Fruit fly (Drosophila melanogaster): ENCODE measurements around the gene CG34112.

CG34112 gene

DNA sequence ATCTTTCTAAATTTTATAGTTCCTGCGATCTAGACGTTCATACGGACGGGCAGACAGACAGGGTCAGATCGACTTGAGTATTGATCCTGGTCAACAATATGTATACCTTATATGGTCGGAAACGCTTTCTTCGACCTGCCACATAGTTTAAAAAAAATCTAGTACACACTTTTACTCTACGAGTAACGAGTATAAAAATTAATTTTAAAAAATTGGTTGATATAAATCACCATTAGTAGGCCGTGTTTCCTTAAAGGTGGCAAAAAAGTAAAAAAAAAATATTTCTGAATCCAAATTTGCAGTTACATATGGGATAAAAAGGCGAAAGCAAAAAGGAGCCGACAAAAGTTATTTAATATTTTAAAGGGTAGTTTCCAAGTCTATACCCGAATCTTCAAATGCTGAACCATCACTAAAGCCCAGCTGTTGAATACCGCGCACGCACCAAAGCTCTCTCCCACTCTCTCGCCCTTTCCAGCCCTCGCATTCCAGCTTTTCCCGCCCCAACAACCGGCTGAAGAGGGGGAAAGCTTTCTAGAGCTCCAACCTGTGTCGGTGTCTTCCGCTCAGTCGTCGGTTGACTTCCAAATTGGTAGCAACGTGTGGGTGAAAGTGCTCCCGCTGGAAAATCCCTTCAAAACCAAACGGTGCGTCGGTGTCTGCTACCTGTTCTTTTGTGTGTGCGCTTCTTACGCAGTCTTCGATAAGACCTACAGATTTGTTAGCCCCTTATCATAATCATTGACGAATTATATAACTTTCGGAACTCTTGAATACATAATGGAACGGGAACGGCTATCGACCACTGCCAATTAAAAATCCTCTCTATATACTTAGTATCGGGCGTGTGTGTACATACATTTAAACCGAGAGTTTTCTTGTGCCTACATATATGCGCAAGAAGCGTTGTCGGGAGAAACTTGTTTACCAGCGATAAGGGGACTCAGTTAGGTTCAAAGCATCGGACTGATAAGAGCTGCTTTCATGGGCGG, 15.4 kb downstream of the CG34112 start, which contains the start of gene Sfxn1-3 (continued):
- no peak for TF ChIP-seq lov (optimal IDR thresholded peaks at IDR 0.05)
- TF ChIP-seq lov (GFP tag; IDR thresholded peaks at IDR 0.05) = 0 out of 3 replicates have a peak, but pooled peaks have one; percentile 45
- TF ChIP-seq CG30431 (GFP tag; optimal IDR thresholded peaks at IDR 0.05) = no peak
- TF ChIP-seq Six4 (GFP tag; optimal IDR thresholded peaks at IDR 0.05) = no peak
- TF ChIP-seq Ssrp (tag; optimal IDR thresholded peaks at IDR 0.05) = peak; percentile 9
- TF ChIP-seq HmgZ (tag; optimal IDR thresholded peaks at IDR 0.05) = peak; percentile 71
- TF ChIP-seq CG12236 (GFP tag; optimal IDR thresholded peaks at IDR 0.05) = no peak
- TF ChIP-seq Dp (GFP tag; optimal IDR thresholded peaks at IDR 0.05) = peak; percentile 12
- TF ChIP-seq corto (GFP tag; optimal IDR thresholded peaks at IDR 0.05) = no peak
- peak; percentile 98 for TF ChIP-seq CG34376 (GFP tag; optimal IDR thresholded peaks at IDR 0.05)
- peak; percentile 61; the same call in 1 of the 3 replicates for TF ChIP-seq CG11456 (GFP tag; IDR thresholded peaks at IDR 0.05)
- TF ChIP-seq ind (GFP tag; optimal IDR thresholded peaks at IDR 0.05) = peak; percentile 18
- no peak for TF ChIP-seq yki (optimal IDR thresholded peaks at IDR 0.05)
- TF ChIP-seq CG12391 (tag; optimal IDR thresholded peaks at IDR 0.05) = peak; percentile 17
- peak; percentile 95 for TF ChIP-seq row (GFP tag; IDR thresholded peaks at IDR 0.05)
- no peak for TF ChIP-seq CG7372 (GFP tag; IDR thresholded peaks at IDR 0.05)
- no peak for TF ChIP-seq CG11504 (tag; optimal IDR thresholded peaks at IDR 0.05)
- no peak; the same call in 1 of the 3 replicates for TF ChIP-seq sr (GFP tag; IDR thresholded peaks at IDR 0.05)
- TF ChIP-seq Med (GFP tag) = peak; percentile 94
- peak; percentile 33 for TF ChIP-seq Myb (GFP tag; optimal IDR thresholded peaks at IDR 0.05)
- TF ChIP-seq CG33557 (GFP tag; optimal IDR thresholded peaks at IDR 0.05) = no peak
- TF ChIP-seq dysf (GFP tag; IDR thresholded peaks at IDR 0.05) = 0 out of 3 replicates have a peak, but pooled peaks have one; percentile 20
- TF ChIP-seq CG9876 (GFP tag; optimal IDR thresholded peaks at IDR 0.05) = no peak
- TF ChIP-seq CG12744 (GFP tag; optimal IDR thresholded peaks at IDR 0.05) = no peak
- TF ChIP-seq CG17359 (tag; optimal IDR thresholded peaks at IDR 0.05) = peak; percentile 37
- no peak for TF ChIP-seq CG17186 (GFP tag; optimal IDR thresholded peaks at IDR 0.05)
- no peak for TF ChIP-seq Drgx (GFP tag; IDR thresholded peaks at IDR 0.05)
- TF ChIP-seq Hr39 (optimal IDR thresholded peaks at IDR 0.05) = no peak
- TF ChIP-seq gro (GFP tag; optimal IDR thresholded peaks at IDR 0.05) = peak; percentile 79
- no peak for TF ChIP-seq Sox102F (GFP tag; optimal IDR thresholded peaks at IDR 0.05)
- peak; percentile 57 for TF ChIP-seq pho (GFP tag; optimal IDR thresholded peaks at IDR 0.05)
- TF ChIP-seq cas (GFP tag; IDR thresholded peaks at IDR 0.05) = no peak
- no peak for TF ChIP-seq sc (optimal IDR thresholded peaks at IDR 0.05)
- no peak for TF ChIP-seq sc (GFP tag; optimal IDR thresholded peaks at IDR 0.05)
- TF ChIP-seq slou (GFP tag; optimal IDR thresholded peaks at IDR 0.05) = no peak
- no peak for TF ChIP-seq dimm (GFP tag; IDR thresholded peaks at IDR 0.05)
- TF ChIP-seq jumu (GFP tag; optimal IDR thresholded peaks at IDR 0.05) = peak; percentile 33
- no peak for TF ChIP-seq CG4424 (GFP tag; optimal IDR thresholded peaks at IDR 0.05)
- TF ChIP-seq Xrp1 (GFP tag; IDR thresholded peaks at IDR 0.05) = peak; percentile 32; the same call in 1 of the 2 replicates
- no peak for TF ChIP-seq CG14667 (GFP tag; IDR thresholded peaks at IDR 0.05)
- TF ChIP-seq CG7357 (GFP tag; IDR thresholded peaks at IDR 0.05) = 0 out of 3 replicates have a peak, but pooled peaks have one; percentile 20
- no peak for TF ChIP-seq trh (GFP tag; optimal IDR thresholded peaks at IDR 0.05)
- no peak for TF ChIP-seq CG10267 (tag; optimal IDR thresholded peaks at IDR 0.05)
- peak; percentile 21; the same call in 1 of the 3 replicates for TF ChIP-seq Optix (GFP tag; IDR thresholded peaks at IDR 0.05)
- TF ChIP-seq CG3847 (GFP tag; IDR thresholded peaks at IDR 0.05) = 0 out of 2 replicates have a peak, but pooled peaks have one; percentile 7
- no peak for TF ChIP-seq CG2129 (GFP tag; IDR thresholded peaks at IDR 0.05; ENCODE audit: partially characterized antibody)
- 0 out of 3 replicates have a peak, but pooled peaks have one; percentile 2 for TF ChIP-seq H15 (GFP tag; IDR thresholded peaks at IDR 0.05)
- peak; percentile 33 for TF ChIP-seq CG7839 (tag; optimal IDR thresholded peaks at IDR 0.05)
- peak; percentile 97 for TF ChIP-seq wek (GFP tag; optimal IDR thresholded peaks at IDR 0.05)
- TF ChIP-seq Nf-YB (GFP tag; optimal IDR thresholded peaks at IDR 0.05) = peak; percentile 22
